Worm (Caenorhabditis elegans) whole organism, mixed stage, embryonic: Measurements from ENCODE around the gene best-5.

Source experiments
- mep-1 ChIP-seq: fragments of 150-350 bp; optimal IDR thresholded peaks from 2 replicates; lab custom pipeline; 2017; ENCODE audit warnings: missing biosample characterization, missing genetic modification reagents, missing genetic modification characterization, inconsistent platforms
- nhr-237 ChIP-seq: fragments of 150-350 bp; optimal IDR thresholded peaks from 2 replicates; lab custom pipeline; 2014; ENCODE audit warnings: missing biosample characterization, missing genetic modification characterization
- pha-4 ChIP-seq: fragments of 150-350 bp; optimal IDR thresholded peaks from 2 replicates; lab custom pipeline; 2018; ENCODE audit warnings: missing biosample characterization, missing genetic modification reagents, missing genetic modification characterization
- tbx-8 ChIP-seq: fragments of 200-800 bp; sonication (Bioruptor generic); optimal IDR thresholded peaks from 2 replicates; lab custom pipeline; 2018; ENCODE audit warnings: mild to moderate bottlenecking, missing genetic modification characterization, moderate library complexity, missing compliant biosample characterization
- unc-39 ChIP-seq: fragments of 150-350 bp; optimal IDR thresholded peaks from 2 replicates; lab custom pipeline; 2014; ENCODE audit warnings: missing biosample characterization, missing genetic modification characterization
- ztf-11 ChIP-seq: fragments of 150-350 bp; optimal IDR thresholded peaks from 2 replicates; lab custom pipeline; 2014; ENCODE audit warnings: missing biosample characterization, missing genetic modification characterization

DNA sequence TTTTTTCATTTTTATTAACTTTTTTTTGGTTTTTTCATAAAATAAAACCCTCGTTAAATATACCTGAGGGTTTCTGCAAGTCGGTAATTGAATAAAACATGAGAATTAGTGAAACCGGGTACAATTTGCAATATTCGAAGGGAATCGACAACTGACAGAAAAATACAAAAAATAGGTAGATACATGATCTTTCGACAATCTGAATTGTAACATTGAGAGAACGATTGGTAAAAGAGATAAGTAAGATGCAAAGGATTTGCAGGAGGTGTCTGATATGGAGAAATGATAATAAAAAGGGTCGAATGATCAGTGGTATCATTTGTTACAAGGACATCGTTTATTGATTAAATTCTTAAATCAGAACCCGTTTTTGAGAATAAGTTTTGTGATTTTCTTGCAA, 11.2 kb downstream of the best-5 start, which contains the start of gene ugt-60:
- TF ChIP-seq pha-4 (tag; lab: Kevin White, UChicago) (no peak), nhr-237 (tag; lab: Kevin White, UChicago) (no peak), ztf-11 (tag; lab: Kevin White, UChicago) (no peak), unc-39 (tag; lab: Kevin White, UChicago) (no peak), mep-1 (no peak), tbx-8 (no peak)
